Fruit fly (Drosophila melanogaster) whole organism, embryonic: Measurements from ENCODE around the gene ea.

Source experiments
- Antp ChIP-seq: fragments of 200-800 bp; sonication (Bioruptor generic); optimal IDR thresholded peaks from 3 replicates; lab custom pipeline; 2016; ENCODE audit warnings: missing biosample characterization, missing genetic modification characterization
- Atf6 ChIP-seq: fragments of 200-800 bp; sonication (Bioruptor generic); IDR thresholded peaks from 2 replicates; pipeline ENCODE4 v1.3.6; 2022; ENCODE audit warnings: missing biosample characterization, missing genetic modification characterization
- CG10366 ChIP-seq: fragments of 200-800 bp; sonication (Bioruptor generic); IDR thresholded peaks from 2 replicates; pipeline ENCODE4 v1.3.6; 2022; ENCODE audit warnings: missing biosample characterization, missing genetic modification characterization
- CG10959 ChIP-seq: fragments of 200-800 bp; sonication (Bioruptor generic); IDR thresholded peaks from 2 replicates; pipeline ENCODE4 v1.3.6; 2022; ENCODE audit warnings: missing biosample characterization, missing genetic modification characterization
- CG11560 ChIP-seq: fragments of 200-800 bp; sonication (Bioruptor generic); IDR thresholded peaks from 3 replicates; pipeline ENCODE4 v1.3.6; 2022; ENCODE audit warnings: missing biosample characterization, missing genetic modification characterization
- CG12155 ChIP-seq: fragments of 200-800 bp; sonication (Bioruptor generic); optimal IDR thresholded peaks from 3 replicates; lab custom pipeline; 2016; ENCODE audit warnings: missing biosample characterization, missing genetic modification characterization
- CG14710 ChIP-seq: fragments of 200-800 bp; sonication (Bioruptor generic); optimal IDR thresholded peaks from 3 replicates; lab custom pipeline; 2019; ENCODE audit warnings: missing biosample characterization, mild to moderate bottlenecking, missing genetic modification characterization, moderate library complexity
- CG14965 ChIP-seq: fragments of 200-800 bp; sonication (Bioruptor generic); optimal IDR thresholded peaks from 2 replicates; lab custom pipeline; 2016; ENCODE audit warnings: missing biosample characterization, missing genetic modification characterization, borderline replicate concordance
- CG15601 ChIP-seq: fragments of 200-800 bp; sonication (Bioruptor generic); optimal IDR thresholded peaks from 3 replicates; lab custom pipeline; 2019; ENCODE audit warnings: missing biosample characterization, mild to moderate bottlenecking, missing genetic modification characterization, moderate library complexity
- CG17186 ChIP-seq: fragments of 200-800 bp; sonication (Bioruptor generic); optimal IDR thresholded peaks from 3 replicates; lab custom pipeline; 2017; ENCODE audit warnings: missing biosample characterization, missing genetic modification reagents, missing genetic modification characterization
- CG18764 ChIP-seq: fragments of 200-800 bp; sonication (Bioruptor generic); optimal IDR thresholded peaks from 3 replicates; lab custom pipeline; 2016; ENCODE audit warnings: missing biosample characterization, missing genetic modification characterization
- CG3726 ChIP-seq: fragments of 200-800 bp; sonication (Bioruptor generic); IDR thresholded peaks from 3 replicates; pipeline ENCODE4, ENCODE4 v1.3.6; 2022; ENCODE audit warnings: missing biosample characterization, missing genetic modification characterization
- CG4820 ChIP-seq: fragments of 200-800 bp; sonication (Bioruptor generic); optimal IDR thresholded peaks from 3 replicates; lab custom pipeline; 2016; ENCODE audit warnings: missing biosample characterization, missing genetic modification characterization
- CG6175 ChIP-seq: fragments of 200-800 bp; sonication (Bioruptor generic); IDR thresholded peaks from 3 replicates; pipeline ENCODE4 v1.3.6; 2022; ENCODE audit warnings: missing biosample characterization, missing genetic modification characterization
- CG6791 ChIP-seq: fragments of 200-800 bp; sonication (Bioruptor generic); IDR thresholded peaks from 3 replicates; pipeline ENCODE4 v1.3.6; 2022; ENCODE audit warnings: missing biosample characterization, missing genetic modification characterization; ENCODE audit not compliant: partially characterized antibody
- CG6813 ChIP-seq: fragments of 200-800 bp; sonication (Bioruptor generic); optimal IDR thresholded peaks from 2 replicates; lab custom pipeline; 2017; ENCODE audit warnings: missing biosample characterization, missing genetic modification characterization, mild to moderate bottlenecking, moderate library complexity, missing genetic modification reagents
- CG7928 ChIP-seq: fragments of 200-800 bp; sonication (Bioruptor generic); optimal IDR thresholded peaks from 2 replicates; lab custom pipeline; 2017; ENCODE audit warnings: missing biosample characterization, mild to moderate bottlenecking, missing genetic modification characterization
- CG8290 ChIP-seq, 3 experiments: fragments of 200-800 bp; sonication (Bioruptor generic); optimal IDR thresholded peaks; 2 replicates each; lab custom pipeline; 2016 to 2019; ENCODE audit warnings: missing biosample characterization in 3 of 3, missing genetic modification characterization in 3 of 3, mild to moderate bottlenecking in 2 of 3, moderate library complexity in 1 of 3
- CG9215 ChIP-seq: fragments of 200-800 bp; sonication (Bioruptor generic); IDR thresholded peaks from 2 replicates; pipeline ENCODE4 v1.3.6; 2022; ENCODE audit warnings: missing biosample characterization, missing genetic modification characterization
- CG9727 ChIP-seq: fragments of 200-800 bp; sonication (Bioruptor generic); optimal IDR thresholded peaks from 3 replicates; lab custom pipeline; 2017; ENCODE audit warnings: missing biosample characterization, mild to moderate bottlenecking, missing genetic modification characterization
- CG9817 ChIP-seq: fragments of 200-800 bp; sonication (Bioruptor generic); optimal IDR thresholded peaks from 2 replicates; lab custom pipeline; 2018; ENCODE audit warnings: missing biosample characterization, mild to moderate bottlenecking, missing genetic modification characterization, moderate library complexity
- CG9932 ChIP-seq: fragments of 200-800 bp; sonication (Bioruptor generic); IDR thresholded peaks from 2 replicates; pipeline ENCODE4 v1.3.6; 2022; ENCODE audit warnings: missing biosample characterization, missing genetic modification characterization
- Camta ChIP-seq: fragments of 200-800 bp; sonication (Bioruptor generic); optimal IDR thresholded peaks from 2 replicates; lab custom pipeline; 2016; ENCODE audit warnings: missing biosample characterization, missing genetic modification characterization
- Dek ChIP-seq: fragments of 200-800 bp; sonication (Bioruptor generic); optimal IDR thresholded peaks from 3 replicates; lab custom pipeline; 2019; ENCODE audit warnings: missing biosample characterization, mild to moderate bottlenecking, missing genetic modification characterization, moderate library complexity
- Doc3 ChIP-seq: fragments of 200-800 bp; sonication (Bioruptor generic); IDR thresholded peaks from 3 replicates; pipeline ENCODE4 v1.3.6; 2022; ENCODE audit warnings: missing biosample characterization, missing genetic modification characterization; ENCODE audit not compliant: partially characterized antibody
- Dp ChIP-seq: fragments of 200-800 bp; sonication (Bioruptor generic); optimal IDR thresholded peaks from 2 replicates; lab custom pipeline; 2018; ENCODE audit warnings: missing biosample characterization, mild to moderate bottlenecking, missing genetic modification characterization, moderate library complexity
- E2f1 ChIP-seq: fragments of 200-800 bp; sonication (Bioruptor generic); IDR thresholded peaks from 2 replicates; pipeline ENCODE4 v1.3.6; 2022; ENCODE audit warnings: missing biosample characterization, missing genetic modification characterization
- H2.0 ChIP-seq: fragments of 200-800 bp; sonication (Bioruptor generic); IDR thresholded peaks from 2 replicates; pipeline ENCODE4 v1.3.6; 2022; ENCODE audit warnings: missing biosample characterization, missing genetic modification characterization
- Mes4 ChIP-seq: fragments of 200-800 bp; sonication (Bioruptor generic); optimal IDR thresholded peaks from 2 replicates; lab custom pipeline; 2016; ENCODE audit warnings: missing biosample characterization, missing genetic modification characterization
- Nf-YA ChIP-seq: fragments of 200-800 bp; sonication (Bioruptor generic); IDR thresholded peaks from 2 replicates; pipeline ENCODE4 v1.3.6; 2022; ENCODE audit warnings: missing biosample characterization, missing genetic modification characterization
- Rfx ChIP-seq: fragments of 200-800 bp; sonication (Bioruptor generic); IDR thresholded peaks from 2 replicates; pipeline ENCODE4 v1.3.6; 2022; ENCODE audit warnings: missing biosample characterization, missing genetic modification characterization
- Scr ChIP-seq: fragments of 200-800 bp; sonication (Bioruptor generic); IDR thresholded peaks from 2 replicates; pipeline ENCODE4 v1.3.6; 2022; ENCODE audit warnings: missing biosample characterization, missing genetic modification characterization; ENCODE audit not compliant: partially characterized antibody
- Usf ChIP-seq: fragments of 200-800 bp; sonication (Bioruptor generic); optimal IDR thresholded peaks from 2 replicates; lab custom pipeline; 2017; ENCODE audit warnings: missing genotype, missing biosample characterization, missing genetic modification characterization
- Vsx1 ChIP-seq: fragments of 200-800 bp; sonication (Bioruptor generic); optimal IDR thresholded peaks from 2 replicates; lab custom pipeline; 2017; ENCODE audit warnings: missing biosample characterization, mild to moderate bottlenecking, missing genetic modification characterization, missing genetic modification reagents
- btn ChIP-seq: fragments of 200-800 bp; sonication (Bioruptor generic); optimal IDR thresholded peaks from 2 replicates; lab custom pipeline; 2016; ENCODE audit warnings: missing biosample characterization, missing genetic modification characterization
- chif ChIP-seq, 2 experiments: fragments of 200-800 bp; sonication (Bioruptor generic); optimal IDR thresholded peaks; 3 replicates each; lab custom pipeline; 2016; ENCODE audit warnings: missing biosample characterization in 2 of 2, missing genetic modification characterization in 2 of 2
- da ChIP-seq: fragments of 200-800 bp; sonication (Bioruptor generic); optimal IDR thresholded peaks from 2 replicates; lab custom pipeline; 2016; ENCODE audit warnings: missing biosample characterization, missing genetic modification characterization
- disco-r ChIP-seq: fragments of 200-800 bp; sonication (Bioruptor generic); optimal IDR thresholded peaks from 2 replicates; lab custom pipeline; 2016; ENCODE audit warnings: missing biosample characterization, missing genetic modification characterization
- hbn ChIP-seq: fragments of 200-800 bp; sonication (Bioruptor generic); IDR thresholded peaks from 2 replicates; pipeline ENCODE4 v1.3.6; 2022; ENCODE audit warnings: missing biosample characterization, missing genetic modification characterization; ENCODE audit not compliant: partially characterized antibody
- lab ChIP-seq: fragments of 200-800 bp; sonication (Bioruptor generic); optimal IDR thresholded peaks from 3 replicates; lab custom pipeline; 2017; ENCODE audit warnings: missing biosample characterization, missing genetic modification characterization, mild to moderate bottlenecking, moderate library complexity, missing genetic modification reagents
- lbe ChIP-seq: fragments of 200-800 bp; sonication (Bioruptor generic); optimal IDR thresholded peaks from 2 replicates; lab custom pipeline; 2016; ENCODE audit warnings: missing biosample characterization, mild to moderate bottlenecking, missing genetic modification characterization
- lmd ChIP-seq: fragments of 200-800 bp; sonication (Bioruptor generic); IDR thresholded peaks from 2 replicates; pipeline ENCODE4 v1.3.6; 2022; ENCODE audit warnings: missing biosample characterization, missing genetic modification characterization
- mirr ChIP-seq: fragments of 200-800 bp; sonication (Bioruptor generic); optimal IDR thresholded peaks from 3 replicates; lab custom pipeline; 2018; ENCODE audit warnings: missing biosample characterization, mild to moderate bottlenecking, missing genetic modification characterization
- nau ChIP-seq: fragments of 200-800 bp; sonication (Bioruptor generic); optimal IDR thresholded peaks from 3 replicates; lab custom pipeline; 2017; ENCODE audit warnings: missing biosample characterization, mild to moderate bottlenecking, missing genetic modification characterization, missing genetic modification reagents
- pho ChIP-seq: fragments of 200-800 bp; sonication (Bioruptor generic); optimal IDR thresholded peaks from 2 replicates; lab custom pipeline; 2016; ENCODE audit warnings: missing biosample characterization, missing genetic modification characterization
- pros ChIP-seq: fragments of 200-800 bp; sonication (Bioruptor generic); optimal IDR thresholded peaks from 3 replicates; lab custom pipeline; 2019; ENCODE audit warnings: missing biosample characterization, mild to moderate bottlenecking, missing genetic modification characterization, moderate library complexity
- slbo ChIP-seq: fragments of 200-800 bp; sonication (Bioruptor generic); IDR thresholded peaks from 2 replicates; pipeline ENCODE4 v1.3.6; 2022; ENCODE audit warnings: missing biosample characterization, missing genetic modification characterization
- unc-4 ChIP-seq: fragments of 200-800 bp; sonication (Bioruptor generic); IDR thresholded peaks from 2 replicates; pipeline ENCODE4 v1.3.6; 2022; ENCODE audit warnings: missing biosample characterization, missing genetic modification characterization; ENCODE audit not compliant: partially characterized antibody

ea gene

DNA sequence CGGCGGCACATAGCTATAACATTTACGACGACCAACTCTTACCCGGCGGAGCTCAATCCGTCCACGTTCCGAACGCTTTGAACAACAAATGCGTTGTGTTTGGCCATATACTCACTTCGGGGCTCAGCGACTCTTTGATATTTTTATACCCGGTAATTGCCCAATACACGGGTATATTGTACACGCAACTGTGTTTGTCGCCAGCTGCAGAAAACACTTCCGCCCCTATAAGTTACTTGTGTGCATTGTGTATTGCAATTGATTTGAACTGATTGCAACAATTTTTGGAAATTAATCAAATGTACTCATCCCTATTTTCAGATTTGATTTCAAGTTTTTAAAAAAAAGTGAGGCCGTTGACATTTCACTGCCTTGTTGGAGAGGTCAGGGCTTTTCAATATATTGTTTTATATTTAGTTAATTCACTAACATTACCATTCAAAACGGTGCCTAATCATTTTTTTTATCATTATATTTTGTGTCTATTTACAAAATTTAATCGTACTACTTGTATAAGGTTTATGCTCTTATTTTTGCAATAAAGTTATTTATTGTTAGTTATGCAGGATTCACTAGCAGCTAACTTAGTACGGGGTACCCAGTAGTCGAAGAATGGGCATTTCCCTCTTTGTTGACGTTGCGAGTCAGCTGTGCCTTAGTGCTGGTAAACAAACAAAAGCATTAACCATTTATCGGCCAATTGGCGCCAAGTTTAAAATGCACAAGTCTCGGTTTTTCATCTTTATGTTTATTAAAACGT, 14.6 kb downstream of the ea start, which contains the start of gene Nagk (continued):
- peak; percentile 11 for TF ChIP-seq disco-r (GFP tag; lab: Kevin White, UChicago)
- TF ChIP-seq CG11560: no peak
- peak; percentile 44; the same call in 1 of the 2 replicates for TF ChIP-seq H2.0 (GFP tag; lab: Robert Waterston, UW)
- TF ChIP-seq CG14710 (tag; lab: Kevin White, UChicago): peak; percentile 60
- no peak for TF ChIP-seq CG8290 (GFP tag; optimal IDR thresholded peaks at IDR 0.05; lab: Kevin White, UChicago)
- peak in 1 of 2 experiments; percentile 80 for TF ChIP-seq CG8290 (tag; optimal IDR thresholded peaks at IDR 0.05; lab: Kevin White, UChicago)
- TF ChIP-seq CG17186 (GFP tag; lab: Kevin White, UChicago): no peak
- no peak for TF ChIP-seq pros
- TF ChIP-seq CG15601 (tag; lab: Kevin White, UChicago): peak; percentile 14
- TF ChIP-seq Vsx1 (GFP tag; lab: Kevin White, UChicago): no peak
- peak; percentile 9 for TF ChIP-seq btn (GFP tag; lab: Kevin White, UChicago)
- peak; percentile 53 for TF ChIP-seq lab
- TF ChIP-seq chif (GFP tag; optimal IDR thresholded peaks at IDR 0.05; lab: Kevin White, UChicago): peak; percentile 9 to 72
- peak; percentile 13; the same call in 1 of the 2 replicates for TF ChIP-seq Atf6 (GFP tag; lab: Robert Waterston, UW)
- TF ChIP-seq Usf: peak; percentile 31
- no peak for TF ChIP-seq Doc3 (GFP tag; lab: Robert Waterston, UW)
- peak; percentile 47 for TF ChIP-seq CG9817
- TF ChIP-seq Antp (GFP tag; lab: Kevin White, UChicago): peak; percentile 20
- peak; percentile 68; the same call in 2 of the 3 replicates for TF ChIP-seq CG6791
- TF ChIP-seq hbn: no peak
- peak; percentile 21; the same call in 1 of the 2 replicates for TF ChIP-seq CG9215 (GFP tag; lab: Robert Waterston, UW)
- no peak for TF ChIP-seq nau
- peak; percentile 29; the same call in 1 of the 2 replicates for TF ChIP-seq CG10366 (GFP tag; lab: Robert Waterston, UW)
- TF ChIP-seq pho (GFP tag; lab: Kevin White, UChicago): peak; percentile 83
- 0 out of 2 replicates have a peak, but pooled peaks have one; percentile 35 for TF ChIP-seq E2f1 (GFP tag; lab: Robert Waterston, UW)
- no peak for TF ChIP-seq CG3726 (GFP tag; lab: Robert Waterston, UW)
- no peak for TF ChIP-seq unc-4 (GFP tag; lab: Robert Waterston, UW)
- no peak for TF ChIP-seq CG10959 (GFP tag; lab: Robert Waterston, UW)
- TF ChIP-seq Mes4: peak; percentile 31
- TF ChIP-seq Scr: no peak
- peak; percentile 40 for TF ChIP-seq Camta (GFP tag; lab: Kevin White, UChicago)
- peak; percentile 53 for TF ChIP-seq CG4820 (GFP tag; lab: Kevin White, UChicago)
- peak; percentile 84 for TF ChIP-seq Dp (GFP tag; lab: Kevin White, UChicago)
- TF ChIP-seq CG9727 (GFP tag; lab: Kevin White, UChicago): peak; percentile 84
- TF ChIP-seq Nf-YA (GFP tag; lab: Robert Waterston, UW): no peak
- peak; percentile 32 for TF ChIP-seq CG9932 (GFP tag; lab: Robert Waterston, UW)
- TF ChIP-seq slbo (GFP tag; lab: Robert Waterston, UW): peak; percentile 71
- peak; percentile 43 for TF ChIP-seq CG12155
- TF ChIP-seq Dek (tag; lab: Kevin White, UChicago): peak; percentile 35
- TF ChIP-seq mirr: peak; percentile 31
- no peak for TF ChIP-seq CG6813 (GFP tag; lab: Kevin White, UChicago)
- no peak for TF ChIP-seq CG14965 (GFP tag; lab: Kevin White, UChicago)
- TF ChIP-seq lbe (GFP tag; lab: Kevin White, UChicago): peak; percentile 55
- no peak for TF ChIP-seq da (GFP tag; lab: Kevin White, UChicago)
- TF ChIP-seq CG7928 (GFP tag; lab: Kevin White, UChicago): no peak
- no peak for TF ChIP-seq CG6175 (GFP tag; lab: Robert Waterston, UW)
- 0 out of 2 replicates have a peak, but pooled peaks have one; percentile 18 for TF ChIP-seq lmd (GFP tag; lab: Robert Waterston, UW)
- peak; percentile 44 for TF ChIP-seq Rfx
- TF ChIP-seq CG18764 (GFP tag; lab: Kevin White, UChicago): no peak
